Fruit fly (Drosophila melanogaster) whole organism, embryonic: Measurements from ENCODE around the gene CG14515.

Experiments
- Ada2b ChIP-seq: fragments of 200-800 bp; sonication (Bioruptor generic); IDR thresholded peaks from 2 replicates; pipeline ENCODE4 v1.3.6; 2022; ENCODE audit warnings: missing biosample characterization, missing genetic modification characterization
- Bdp1 ChIP-seq: fragments of 200-800 bp; sonication (Bioruptor generic); optimal IDR thresholded peaks from 3 replicates; lab custom pipeline; 2016; ENCODE audit warnings: missing biosample characterization, missing genetic modification characterization
- CG10321 ChIP-seq: fragments of 200-800 bp; sonication (Bioruptor generic); IDR thresholded peaks from 2 replicates; pipeline ENCODE4 v1.3.6; 2022; ENCODE audit warnings: missing biosample characterization, missing genetic modification characterization
- CG10462 ChIP-seq: fragments of 200-800 bp; sonication (Bioruptor generic); optimal IDR thresholded peaks from 2 replicates; lab custom pipeline; 2016; ENCODE audit warnings: missing biosample characterization, missing genetic modification characterization
- CG13287 ChIP-seq: fragments of 200-800 bp; sonication (Bioruptor generic); IDR thresholded peaks from 2 replicates; pipeline ENCODE4 v1.3.6; 2022; ENCODE audit warnings: missing biosample characterization, missing genetic modification characterization; ENCODE audit not compliant: partially characterized antibody
- CG13775 ChIP-seq: fragments of 200-800 bp; sonication (Bioruptor generic); optimal IDR thresholded peaks from 3 replicates; lab custom pipeline; 2017; ENCODE audit warnings: missing biosample characterization, mild to moderate bottlenecking, missing genetic modification characterization
- CG14710 ChIP-seq: fragments of 200-800 bp; sonication (Bioruptor generic); optimal IDR thresholded peaks from 3 replicates; lab custom pipeline; 2019; ENCODE audit warnings: missing biosample characterization, mild to moderate bottlenecking, missing genetic modification characterization, moderate library complexity
- CG15269 ChIP-seq: fragments of 200-800 bp; sonication (Bioruptor generic); optimal IDR thresholded peaks from 2 replicates; lab custom pipeline; 2018; ENCODE audit warnings: missing biosample characterization, mild to moderate bottlenecking, missing genetic modification characterization, moderate library complexity
- CG18476 ChIP-seq: fragments of 200-800 bp; sonication (Bioruptor generic); optimal IDR thresholded peaks from 2 replicates; lab custom pipeline; 2016; ENCODE audit warnings: missing biosample characterization, mild to moderate bottlenecking, missing genetic modification characterization
- CG18599 ChIP-seq: fragments of 200-800 bp; sonication (Bioruptor generic); optimal IDR thresholded peaks from 3 replicates; lab custom pipeline; 2017; ENCODE audit warnings: missing biosample characterization, missing genetic modification characterization, mild to moderate bottlenecking, moderate library complexity, missing genetic modification reagents
- CG30403 ChIP-seq: fragments of 200-800 bp; sonication (Bioruptor generic); optimal IDR thresholded peaks from 3 replicates; lab custom pipeline; 2016; ENCODE audit warnings: missing biosample characterization, missing genetic modification characterization
- CG3407 ChIP-seq: fragments of 200-800 bp; sonication (Bioruptor generic); optimal IDR thresholded peaks from 2 replicates; lab custom pipeline; 2018; ENCODE audit warnings: missing biosample characterization, mild to moderate bottlenecking, missing genetic modification characterization
- CG34224 ChIP-seq: fragments of 200-800 bp; sonication (Bioruptor generic); IDR thresholded peaks from 3 replicates; pipeline ENCODE4 v1.3.6; 2022; ENCODE audit warnings: missing biosample characterization, missing genetic modification characterization; ENCODE audit not compliant: partially characterized antibody
- CG34376 ChIP-seq: fragments of 200-800 bp; sonication (Bioruptor generic); optimal IDR thresholded peaks from 2 replicates; lab custom pipeline; 2018; ENCODE audit warnings: missing biosample characterization, mild to moderate bottlenecking, missing genetic modification characterization
- CG4617 ChIP-seq: fragments of 200-800 bp; sonication (Bioruptor generic); optimal IDR thresholded peaks from 3 replicates; lab custom pipeline; 2016; ENCODE audit warnings: missing biosample characterization, missing genetic modification characterization, borderline replicate concordance
- CG5180 ChIP-seq: fragments of 200-800 bp; sonication (Bioruptor generic); optimal IDR thresholded peaks from 3 replicates; lab custom pipeline; 2017; ENCODE audit warnings: missing biosample characterization, missing genetic modification characterization, mild to moderate bottlenecking, moderate library complexity, missing genetic modification reagents
- CG9609 ChIP-seq: fragments of 200-800 bp; sonication (Bioruptor generic); optimal IDR thresholded peaks from 3 replicates; lab custom pipeline; 2016; ENCODE audit warnings: missing biosample characterization, missing genetic modification characterization
- CG9797 ChIP-seq: fragments of 200-800 bp; sonication (Bioruptor generic); optimal IDR thresholded peaks from 3 replicates; lab custom pipeline; 2018; ENCODE audit warnings: missing biosample characterization, mild to moderate bottlenecking, missing genetic modification characterization
- Dad ChIP-seq: fragments of 200-800 bp; sonication (Bioruptor generic); optimal IDR thresholded peaks from 3 replicates; lab custom pipeline; 2016; ENCODE audit warnings: missing biosample characterization, missing genetic modification characterization
- Doc2 ChIP-seq: fragments of 200-800 bp; sonication (Bioruptor generic); IDR thresholded peaks from 2 replicates; pipeline ENCODE4 v1.3.6; 2022; ENCODE audit warnings: missing biosample characterization, missing genetic modification characterization
- Gug ChIP-seq: fragments of 200-800 bp; sonication (Bioruptor generic); IDR thresholded peaks from 4 replicates; pipeline ENCODE4 v1.3.6; 2022; ENCODE audit warnings: missing biosample characterization, missing genetic modification characterization
- H15 ChIP-seq: fragments of 200-800 bp; sonication (Bioruptor generic); IDR thresholded peaks from 3 replicates; pipeline ENCODE4 v1.3.6; 2022; ENCODE audit warnings: missing biosample characterization, missing genetic modification characterization
- Lhr ChIP-seq: fragments of 200-800 bp; sonication (Bioruptor generic); optimal IDR thresholded peaks from 3 replicates; lab custom pipeline; 2017; ENCODE audit warnings: mild to moderate bottlenecking, missing biosample characterization, missing genetic modification reagents, missing genetic modification characterization
- NC2β ChIP-seq: fragments of 200-800 bp; sonication (Bioruptor generic); optimal IDR thresholded peaks from 2 replicates; lab custom pipeline; 2016; ENCODE audit warnings: missing biosample characterization, missing genetic modification characterization
- Oaz ChIP-seq: fragments of 200-800 bp; sonication (Bioruptor generic); IDR thresholded peaks from 2 replicates; pipeline ENCODE4 v1.3.6; 2022; ENCODE audit warnings: missing biosample characterization, missing genetic modification characterization
- Scr ChIP-seq: fragments of 200-800 bp; sonication (Bioruptor generic); IDR thresholded peaks from 2 replicates; pipeline ENCODE4 v1.3.6; 2022; ENCODE audit warnings: missing biosample characterization, missing genetic modification characterization; ENCODE audit not compliant: partially characterized antibody
- Sry-β ChIP-seq: fragments of 200-800 bp; sonication (Bioruptor generic); optimal IDR thresholded peaks from 2 replicates; lab custom pipeline; 2018; ENCODE audit warnings: missing biosample characterization, mild to moderate bottlenecking, missing genetic modification characterization, moderate library complexity
- abd-A ChIP-seq: fragments of 200-800 bp; sonication (Bioruptor generic); optimal IDR thresholded peaks from 3 replicates; lab custom pipeline; 2019; ENCODE audit warnings: missing biosample characterization, mild to moderate bottlenecking, missing genetic modification characterization, moderate library complexity
- amos ChIP-seq: fragments of 200-800 bp; sonication (Bioruptor generic); IDR thresholded peaks from 2 replicates; pipeline ENCODE4 v1.3.6; 2022; ENCODE audit warnings: missing biosample characterization, missing genetic modification characterization; ENCODE audit not compliant: partially characterized antibody
- ap ChIP-seq: fragments of 200-800 bp; sonication (Bioruptor generic); IDR thresholded peaks from 2 replicates; pipeline ENCODE4 v1.3.6; 2022; ENCODE audit warnings: missing biosample characterization, missing genetic modification characterization
- ash1 ChIP-seq: fragments of 200-800 bp; sonication (Bioruptor generic); optimal IDR thresholded peaks from 2 replicates; lab custom pipeline; 2018; ENCODE audit warnings: missing biosample characterization, mild to moderate bottlenecking, missing genetic modification characterization
- bab2 ChIP-seq: fragments of 200-800 bp; sonication (Bioruptor generic); optimal IDR thresholded peaks from 2 replicates; lab custom pipeline; 2016; ENCODE audit warnings: missing biosample characterization, missing genetic modification characterization
- bowl ChIP-seq: fragments of 200-800 bp; sonication (Bioruptor generic); IDR thresholded peaks from 2 replicates; pipeline ENCODE4 v1.3.6; 2022; ENCODE audit warnings: missing biosample characterization, missing genetic modification characterization
- btn ChIP-seq: fragments of 200-800 bp; sonication (Bioruptor generic); optimal IDR thresholded peaks from 2 replicates; lab custom pipeline; 2016; ENCODE audit warnings: missing biosample characterization, missing genetic modification characterization
- ci ChIP-seq: fragments of 200-800 bp; sonication (Bioruptor generic); IDR thresholded peaks from 3 replicates; pipeline ENCODE4 v1.3.6; 2022; ENCODE audit warnings: missing biosample characterization, missing genetic modification characterization
- dysf ChIP-seq: fragments of 200-800 bp; sonication (Bioruptor generic); IDR thresholded peaks from 3 replicates; pipeline ENCODE4 v1.3.6; 2022; ENCODE audit warnings: missing biosample characterization, missing genetic modification characterization
- lab ChIP-seq: fragments of 200-800 bp; sonication (Bioruptor generic); optimal IDR thresholded peaks from 3 replicates; lab custom pipeline; 2017; ENCODE audit warnings: missing biosample characterization, missing genetic modification characterization, mild to moderate bottlenecking, moderate library complexity, missing genetic modification reagents
- maf-S ChIP-seq: fragments of 200-800 bp; sonication (Bioruptor generic); optimal IDR thresholded peaks from 2 replicates; lab custom pipeline; 2016; ENCODE audit warnings: missing biosample characterization, missing genetic modification characterization
- pan ChIP-seq, 4 experiments: fragments of >200 bp in 3 of 4; fragments of 200-800 bp in 1 of 4; sonication (Bioruptor generic) in 1 of 4; optimal IDR thresholded peaks in 3 of 4; IDR thresholded peaks in 1 of 4; 2 replicates each; pipeline versions ENCODE4 v1.3.6 to Lab custom; 2017 to 2022; ENCODE audit warnings: missing biosample characterization in 2 of 4, missing genetic modification characterization in 2 of 4, mixed read lengths in 1 of 4
- psq ChIP-seq: fragments of 200-800 bp; sonication (Bioruptor generic); optimal IDR thresholded peaks from 2 replicates; lab custom pipeline; 2017; ENCODE audit warnings: missing biosample characterization, missing genetic modification characterization
- rib ChIP-seq: fragments of 200-800 bp; sonication (Bioruptor generic); IDR thresholded peaks from 2 replicates; pipeline ENCODE4 v1.3.6; 2022; ENCODE audit warnings: missing biosample characterization, missing genetic modification characterization
- schlank ChIP-seq: fragments of 200-800 bp; sonication (Bioruptor generic); optimal IDR thresholded peaks from 2 replicates; lab custom pipeline; 2018; ENCODE audit warnings: missing biosample characterization, mild to moderate bottlenecking, missing genetic modification characterization
- sna ChIP-seq: fragments of 200-800 bp; sonication (Bioruptor generic); IDR thresholded peaks from 2 replicates; pipeline ENCODE4 v1.3.6; 2022; ENCODE audit warnings: missing biosample characterization, missing genetic modification characterization; ENCODE audit not compliant: partially characterized antibody
- sr ChIP-seq: fragments of 200-800 bp; sonication (Bioruptor generic); IDR thresholded peaks from 3 replicates; pipeline ENCODE4 v1.3.6; 2022; ENCODE audit warnings: missing biosample characterization, missing genetic modification characterization
- tap ChIP-seq: fragments of 200-800 bp; optimal IDR thresholded peaks from 3 replicates; lab custom pipeline; 2019; ENCODE audit warnings: missing biosample characterization, mild to moderate bottlenecking, missing genetic modification characterization, moderate library complexity
- tll ChIP-seq, 2 experiments: fragments of 200-800 bp in 1 of 2; fragments of >200 bp in 1 of 2; sonication (Bioruptor generic) in 1 of 2; optimal IDR thresholded peaks; 2 replicates each; lab custom pipeline; 2017 to 2019; ENCODE audit warnings: missing biosample characterization in 2 of 2, missing genetic modification characterization in 2 of 2, mild to moderate bottlenecking in 1 of 2, moderate library complexity in 1 of 2
- wdn ChIP-seq: fragments of 200-800 bp; sonication (Bioruptor generic); IDR thresholded peaks from 2 replicates; pipeline ENCODE4 v1.3.6; 2022; ENCODE audit warnings: missing biosample characterization, missing genetic modification characterization
- yki ChIP-seq: fragments of >200 bp; optimal IDR thresholded peaks from 3 replicates; lab custom pipeline; 2018
- zen2 ChIP-seq: fragments of 200-800 bp; sonication (Bioruptor generic); IDR thresholded peaks from 3 replicates; pipeline ENCODE4 v1.3.6; 2022; ENCODE audit warnings: missing biosample characterization, missing genetic modification characterization; ENCODE audit not compliant: partially characterized antibody

The CG14515 gene

dm6 chr3R:29214262-29214661, 16.9 kb downstream of the CG14515 start (continued):
- peak; percentile 93 for TF ChIP-seq abd-A (tag; lab: Kevin White, UChicago)
- peak; percentile 99 for TF ChIP-seq H15
- TF ChIP-seq CG14710 (tag; lab: Kevin White, UChicago) = peak; percentile 99
- peak; percentile 99 for TF ChIP-seq Ada2b
- TF ChIP-seq amos = peak; percentile 40; the same call in 1 of the 2 replicates
- TF ChIP-seq CG5180 (GFP tag; lab: Kevin White, UChicago) = peak; percentile 94
- TF ChIP-seq CG10462 = peak; percentile 99
- peak; percentile 95 for TF ChIP-seq psq (GFP tag; lab: Kevin White, UChicago)
- peak; percentile 99 for TF ChIP-seq ap (GFP tag; lab: Robert Waterston, UW)
- peak; percentile 75 for TF ChIP-seq Sry-β (GFP tag; lab: Kevin White, UChicago)
- TF ChIP-seq CG18599 (GFP tag; lab: Kevin White, UChicago) = peak; percentile 99
- peak; percentile 99 for TF ChIP-seq CG18476 (GFP tag; lab: Kevin White, UChicago)
- TF ChIP-seq rib (GFP tag; lab: Robert Waterston, UW) = peak; percentile 99
- peak; percentile 98 for TF ChIP-seq CG34376 (GFP tag; lab: Kevin White, UChicago)
- no peak for TF ChIP-seq yki (lab: Kevin White, UChicago)
- peak; percentile 90 for TF ChIP-seq Doc2
- TF ChIP-seq Bdp1 (GFP tag; lab: Kevin White, UChicago) = peak; percentile 95
- peak; percentile 99 for TF ChIP-seq CG15269 (tag; lab: Kevin White, UChicago)
- TF ChIP-seq CG9797 (GFP tag; lab: Kevin White, UChicago) = peak; percentile 74
- TF ChIP-seq CG3407 = peak; percentile 98
- peak; percentile 99 for TF ChIP-seq dysf (GFP tag; lab: Robert Waterston, UW)
- TF ChIP-seq Oaz = peak; percentile 99
- TF ChIP-seq sna (GFP tag; lab: Robert Waterston, UW) = no peak
- peak; percentile 99 for TF ChIP-seq tap
- TF ChIP-seq zen2 (GFP tag; lab: Robert Waterston, UW) = no peak
- TF ChIP-seq ci (GFP tag; lab: Robert Waterston, UW) = peak; percentile 100
- peak in 1 of 2 experiments; percentile 89 for TF ChIP-seq tll (GFP tag; optimal IDR thresholded peaks at IDR 0.05; lab: Kevin White, UChicago)
- peak; percentile 99 for TF ChIP-seq Dad (GFP tag; lab: Kevin White, UChicago)
- peak; percentile 99 for TF ChIP-seq CG4617 (GFP tag; lab: Kevin White, UChicago)
- TF ChIP-seq CG34224 (GFP tag; lab: Robert Waterston, UW) = peak; percentile 25; the same call in 1 of the 3 replicates
- peak; percentile 99 for TF ChIP-seq bowl (GFP tag; lab: Robert Waterston, UW)
- TF ChIP-seq schlank (tag; lab: Kevin White, UChicago) = peak; percentile 98
- TF ChIP-seq CG13287 = peak; percentile 31; the same call in 1 of the 2 replicates
- TF ChIP-seq btn (GFP tag; lab: Kevin White, UChicago) = peak; percentile 99
- TF ChIP-seq pan (optimal IDR thresholded peaks at IDR 0.05; lab: Kevin White, UChicago) = no peak
- peak in 1 of 2 experiments; percentile 99 for TF ChIP-seq pan (GFP tag; optimal IDR thresholded peaks at IDR 0.05 in 1 of 2, IDR thresholded peaks at IDR 0.05 in 1 of 2)
- peak; percentile 92 for TF ChIP-seq ash1 (GFP tag; lab: Kevin White, UChicago)
- TF ChIP-seq sr (GFP tag; lab: Robert Waterston, UW) = peak; percentile 98
- peak; percentile 98 for TF ChIP-seq Gug
- peak; percentile 99 for TF ChIP-seq CG9609 (GFP tag; lab: Kevin White, UChicago)
- TF ChIP-seq wdn (GFP tag; lab: Robert Waterston, UW) = peak; percentile 99
- TF ChIP-seq Scr (GFP tag; lab: Robert Waterston, UW) = peak; percentile 39
- TF ChIP-seq maf-S = peak; percentile 99
- TF ChIP-seq lab (GFP tag; lab: Kevin White, UChicago) = peak; percentile 100
- TF ChIP-seq CG30403 (GFP tag; lab: Kevin White, UChicago) = peak; percentile 99
- TF ChIP-seq CG13775 = peak; percentile 99
- peak; percentile 99 for TF ChIP-seq bab2 (GFP tag; lab: Kevin White, UChicago)
- TF ChIP-seq Lhr (GFP tag; lab: Kevin White, UChicago) = peak; percentile 99
- TF ChIP-seq NC2β (GFP tag; lab: Kevin White, UChicago) = peak; percentile 99
- TF ChIP-seq CG10321 (GFP tag; lab: Robert Waterston, UW) = peak; percentile 90
